Fruit fly (Drosophila melanogaster) whole organism, wandering third instar larva: Measurements from ENCODE around the gene LUBEL.

ENCODE experiments used
- CG32264 ChIP-seq: fragments of 200-800 bp; sonication (Bioruptor generic); optimal IDR thresholded peaks from 2 replicates; lab custom pipeline; 2016; ENCODE audit warnings: missing biosample characterization, missing genetic modification characterization
- CG9705 ChIP-seq: fragments of 200-800 bp; sonication (Bioruptor generic); optimal IDR thresholded peaks from 2 replicates; lab custom pipeline; 2018; ENCODE audit warnings: missing biosample characterization, mild to moderate bottlenecking, missing genetic modification characterization
- CrebA ChIP-seq: fragments of 200-800 bp; sonication (Bioruptor generic); optimal IDR thresholded peaks from 2 replicates; lab custom pipeline; 2016; ENCODE audit warnings: missing biosample characterization, mild to moderate bottlenecking, missing genetic modification characterization, borderline replicate concordance
- Dfd ChIP-seq: fragments of >200 bp; optimal IDR thresholded peaks from 2 replicates; lab custom pipeline; 2017; ENCODE audit warnings: missing biosample characterization, missing genetic modification characterization
- GATAd ChIP-seq: sonication (Bioruptor generic); optimal IDR thresholded peaks from 2 replicates; lab custom pipeline; 2016; ENCODE audit warnings: missing biosample characterization, missing genetic modification characterization
- Hnf4 ChIP-seq: fragments of 200-800 bp; sonication (Bioruptor generic); optimal IDR thresholded peaks from 2 replicates; lab custom pipeline; 2016; ENCODE audit warnings: missing biosample characterization, mild to moderate bottlenecking, missing genetic modification characterization
- Hr83 ChIP-seq: fragments of 200-300 bp; sonication (Bioruptor generic); optimal IDR thresholded peaks from 2 replicates; lab custom pipeline; 2016; ENCODE audit warnings: missing biosample characterization, mild to moderate bottlenecking, missing genetic modification characterization, moderate library complexity; ENCODE audit not compliant: poor library complexity, severe bottlenecking
- Jra ChIP-seq: sonication (Bioruptor generic); optimal IDR thresholded peaks from 2 replicates; lab custom pipeline; 2016; ENCODE audit warnings: missing biosample characterization, missing genetic modification characterization
- Mio ChIP-seq: sonication (Bioruptor generic); optimal IDR thresholded peaks from 2 replicates; lab custom pipeline; 2016; ENCODE audit warnings: missing biosample characterization, missing genetic modification characterization
- Myc ChIP-seq: fragments of >200 bp; optimal IDR thresholded peaks from 2 replicates; lab custom pipeline; 2017
- N ChIP-seq: fragments of >200 bp; optimal IDR thresholded peaks from 2 replicates; lab custom pipeline; 2018; ENCODE audit warnings: missing biosample characterization, missing external identifiers, missing genetic modification characterization
- OdsH ChIP-seq: fragments of 200-800 bp; sonication (Bioruptor generic); optimal IDR thresholded peaks from 2 replicates; lab custom pipeline; 2016; ENCODE audit warnings: missing biosample characterization, mild to moderate bottlenecking, missing genetic modification characterization
- Rel ChIP-seq, 2 experiments: fragments of 200-800 bp; sonication (Bioruptor generic) in 1 of 2; optimal IDR thresholded peaks; 2 replicates in 1 of 2; 3 replicates in 1 of 2; lab custom pipeline; 2016 to 2019; ENCODE audit warnings: mild to moderate bottlenecking in 2 of 2, missing biosample characterization in 2 of 2, missing genetic modification characterization in 2 of 2, moderate library complexity in 1 of 2
- Sp1 ChIP-seq: fragments of 200-800 bp; sonication (Bioruptor generic); optimal IDR thresholded peaks from 3 replicates; lab custom pipeline; 2019; ENCODE audit warnings: missing biosample characterization, mild to moderate bottlenecking, missing genetic modification characterization, moderate library complexity
- Vsx2 ChIP-seq: fragments of 200-300, 225-300 bp; sonication (Bioruptor generic); optimal IDR thresholded peaks from 2 replicates; lab custom pipeline; 2018; ENCODE audit warnings: missing biosample characterization, missing genetic modification characterization; ENCODE audit not compliant: partially characterized antibody
- br ChIP-seq: fragments of 200-800 bp; sonication (Bioruptor generic); optimal IDR thresholded peaks from 2 replicates; lab custom pipeline; 2016; ENCODE audit warnings: missing biosample characterization, missing genetic modification characterization
- brk ChIP-seq: fragments of 200-800 bp; sonication (Bioruptor generic); optimal IDR thresholded peaks from 2 replicates; lab custom pipeline; 2016; ENCODE audit warnings: missing biosample characterization, mild to moderate bottlenecking, missing genetic modification characterization
- dl ChIP-seq, 2 experiments: fragments of 175-275, 200-275 bp in 1 of 2; fragments of 200-275 bp in 1 of 2; sonication (Bioruptor generic); optimal IDR thresholded peaks; lab custom pipeline; 2018; ENCODE audit warnings: mild to moderate bottlenecking in 2 of 2, missing biosample characterization in 2 of 2, missing genetic modification characterization in 2 of 2, moderate library complexity in 2 of 2; ENCODE audit not compliant: partially characterized antibody in 2 of 2, insufficient read depth in 1 of 2
- dmrt93B ChIP-seq: fragments of 200-800 bp; sonication (Bioruptor generic); optimal IDR thresholded peaks from 2 replicates; lab custom pipeline; 2018; ENCODE audit warnings: missing biosample characterization, mild to moderate bottlenecking, missing genetic modification characterization
- dsf ChIP-seq: sonication (Bioruptor generic); optimal IDR thresholded peaks from 2 replicates; lab custom pipeline; 2016; ENCODE audit warnings: missing biosample characterization, missing genetic modification characterization, borderline replicate concordance
- ey ChIP-seq: fragments of 200-800 bp; sonication (Bioruptor generic); optimal IDR thresholded peaks from 2 replicates; lab custom pipeline; 2016; ENCODE audit warnings: missing biosample characterization, missing genetic modification characterization
- foxo ChIP-seq, 2 experiments: fragments of 200-800 bp; sonication (Bioruptor generic); optimal IDR thresholded peaks; 2 replicates in 1 of 2; 3 replicates in 1 of 2; lab custom pipeline; 2016 to 2017; ENCODE audit warnings: missing biosample characterization in 2 of 2, missing genetic modification characterization in 2 of 2
- fru ChIP-seq: fragments of 200-800 bp; sonication (Bioruptor generic); optimal IDR thresholded peaks from 3 replicates; lab custom pipeline; 2016; ENCODE audit warnings: missing biosample characterization, mild to moderate bottlenecking, missing genetic modification characterization
- h ChIP-seq: fragments of 200-800 bp; sonication (Bioruptor generic); optimal IDR thresholded peaks from 3 replicates; lab custom pipeline; 2016; ENCODE audit warnings: missing biosample characterization, mild to moderate bottlenecking, missing genetic modification characterization
- lola ChIP-seq: fragments of >200 bp; optimal IDR thresholded peaks from 2 replicates; lab custom pipeline; 2017; ENCODE audit warnings: missing biosample characterization, missing genetic modification characterization
- pan ChIP-seq: fragments of >200 bp; optimal IDR thresholded peaks from 2 replicates; lab custom pipeline; 2017
- rgr ChIP-seq: fragments of 200-800 bp; sonication (Bioruptor generic); optimal IDR thresholded peaks from 3 replicates; lab custom pipeline; 2016; ENCODE audit warnings: missing biosample characterization, mild to moderate bottlenecking, missing genetic modification characterization
- sage ChIP-seq: fragments of 200-800 bp; sonication (Bioruptor generic); optimal IDR thresholded peaks from 2 replicates; lab custom pipeline; 2016; ENCODE audit warnings: missing biosample characterization, mild to moderate bottlenecking, missing genetic modification characterization
- sv ChIP-seq: fragments of 200-800 bp; sonication (Bioruptor generic); optimal IDR thresholded peaks from 3 replicates; lab custom pipeline; 2016; ENCODE audit warnings: missing biosample characterization, missing genetic modification characterization
- tai ChIP-seq: sonication (Bioruptor generic); optimal IDR thresholded peaks from 2 replicates; lab custom pipeline; 2016; ENCODE audit warnings: missing biosample characterization, missing genetic modification characterization
- usp ChIP-seq: fragments of >200 bp; optimal IDR thresholded peaks from 2 replicates; lab custom pipeline; 2017; ENCODE audit warnings: missing biosample characterization, missing genetic modification characterization
- woc ChIP-seq: sonication (Bioruptor generic); optimal IDR thresholded peaks from 2 replicates; lab custom pipeline; 2016; ENCODE audit warnings: missing biosample characterization, mild to moderate bottlenecking, missing genetic modification characterization

Gene LUBEL

dm6 chr2L:6751037-6751436 is 21.5 kb downstream of the LUBEL start:
- TF ChIP-seq fru (GFP tag; lab: Kevin White, UChicago) (no peak), Sp1 (no peak), sage (no peak), CrebA (GFP tag; lab: Kevin White, UChicago) (no peak), dmrt93B (GFP tag; lab: Kevin White, UChicago) (no peak)

- no peak for TF ChIP-seq brk
- no peak for TF ChIP-seq woc (GFP tag; lab: Kevin White, UChicago)
- TF ChIP-seq Vsx2 (GFP tag; lab: Kevin White, UChicago): no peak
- TF ChIP-seq fru (GFP tag; lab: Kevin White, UChicago): no peak
- TF ChIP-seq Rel (GFP tag; optimal IDR thresholded peaks at IDR 0.05; lab: Kevin White, UChicago): no peak
- TF ChIP-seq Rel (tag; optimal IDR thresholded peaks at IDR 0.05; lab: Kevin White, UChicago): no peak
- no peak for TF ChIP-seq CG9705 (GFP tag; lab: Kevin White, UChicago)
- no peak for TF ChIP-seq dl (GFP tag; optimal IDR thresholded peaks at IDR 0.05; lab: Kevin White, UChicago; ENCODE audit: insufficient read depth in 1 of 2, partially characterized antibody in 2 of 2)
- no peak for TF ChIP-seq h (GFP tag; lab: Kevin White, UChicago)
- no peak for TF ChIP-seq rgr (GFP tag; lab: Kevin White, UChicago)
- TF ChIP-seq Mio (GFP tag; lab: Kevin White, UChicago): no peak
- no peak for TF ChIP-seq Sp1
- TF ChIP-seq Jra: no peak
- no peak for TF ChIP-seq CrebA (GFP tag; lab: Kevin White, UChicago)
- no peak for TF ChIP-seq sage
- no peak for TF ChIP-seq Hr83 (GFP tag; lab: Kevin White, UChicago)
Observed at dm6 chr2L:6747814-6748213, 24.7 kb downstream of the LUBEL start, which contains the start of gene CG44271. Gene CG44271, minus strand, starts transcription at chr2L:6747914.

dm6 chr2L:6745522-6745921 is 27.0 kb downstream of the LUBEL start, which contains the start of gene CG31910:
Gene CG31910, minus strand, starts transcription at chr2L:6745622.
- TF ChIP-seq foxo (GFP tag; optimal IDR thresholded peaks at IDR 0.05; lab: Kevin White, UChicago): no peak
- TF ChIP-seq Sp1: no peak
- TF ChIP-seq Jra: no peak
- no peak for TF ChIP-seq dsf (GFP tag; lab: Kevin White, UChicago)
- TF ChIP-seq fru (GFP tag; lab: Kevin White, UChicago): no peak
- no peak for TF ChIP-seq lola
- TF ChIP-seq dl (GFP tag; optimal IDR thresholded peaks at IDR 0.05; lab: Kevin White, UChicago; ENCODE audit: insufficient read depth in 1 of 2, partially characterized antibody in 2 of 2): no peak
- no peak for TF ChIP-seq pan (lab: Kevin White, UChicago)
- TF ChIP-seq OdsH (GFP tag; lab: Kevin White, UChicago): no peak
- TF ChIP-seq Hr83 (GFP tag; lab: Kevin White, UChicago): no peak
- TF ChIP-seq, all 38 proteins: peak for 0

dm6 chr2L:6741980-6742591 is 30.5 kb downstream of the LUBEL start, which contains the start of gene meng:
Gene meng, plus strand, starts transcription at chr2L:6742502.
- TF ChIP-seq usp: no peak
- no peak for TF ChIP-seq CG9705 (GFP tag; lab: Kevin White, UChicago)
- TF ChIP-seq sv (GFP tag; lab: Kevin White, UChicago): no peak
- no peak for TF ChIP-seq lola
- TF ChIP-seq GATAd: no peak
- no peak for TF ChIP-seq Hnf4 (GFP tag; lab: Kevin White, UChicago)
- no peak for TF ChIP-seq pan (lab: Kevin White, UChicago)
- TF ChIP-seq N (GFP tag; lab: Kevin White, UChicago): no peak
- no peak for TF ChIP-seq dl (GFP tag; optimal IDR thresholded peaks at IDR 0.05; lab: Kevin White, UChicago; ENCODE audit: insufficient read depth in 1 of 2, partially characterized antibody in 2 of 2)
- no peak for TF ChIP-seq CG32264 (GFP tag; lab: Kevin White, UChicago)
- no peak for TF ChIP-seq brk
- TF ChIP-seq Dfd (GFP tag; lab: Kevin White, UChicago): no peak
- TF ChIP-seq rgr (GFP tag; lab: Kevin White, UChicago): no peak
- no peak for TF ChIP-seq br
- no peak for TF ChIP-seq ey
- no peak for TF ChIP-seq Myc
- no peak for TF ChIP-seq tai (GFP tag; lab: Kevin White, UChicago)
